Worm (Caenorhabditis elegans): ENCODE measurements around the gene Y116F11B.6.

- TF ChIP-seq ztf-11 (tag; optimal IDR thresholded peaks at IDR 0.05) (no peak), lin-39 (tag; optimal IDR thresholded peaks at IDR 0.05) (no peak)
These were observed 16.6 kb downstream of the Y116F11B.6 start for ce11 chrV:19829225-19829624.
